Worm (Caenorhabditis elegans): ENCODE data around the gene nos-2.

ce11 chrII:7024897-7025852, 40.2 kb upstream of the nos-2 start, which contains the start of gene znf-598:
- TF ChIP-seq nhr-11 (tag; optimal IDR thresholded peaks at IDR 0.05), result no peak
- no peak for TF ChIP-seq pha-4 (tag; optimal IDR thresholded peaks at IDR 0.05)
- TF ChIP-seq ceh-9 (tag; optimal IDR thresholded peaks at IDR 0.05), result no peak
- TF ChIP-seq ama-1 (optimal IDR thresholded peaks at IDR 0.05), result no peak
